Worm (Caenorhabditis elegans): ENCODE results near the gene C33G8.2.

- no peak for TF ChIP-seq ztf-23 (GFP tag; IDR thresholded peaks at IDR 0.05)
- no peak for TF ChIP-seq med-1 (GFP tag; optimal IDR thresholded peaks at IDR 0.05; ENCODE audit: insufficient read depth)
- no peak for TF ChIP-seq T22C8.4 (GFP tag; IDR thresholded peaks at IDR 0.05)
- no peak for TF ChIP-seq cog-1 (tag; optimal IDR thresholded peaks at IDR 0.05)
- no peak for TF ChIP-seq flt-1 (GFP tag; IDR thresholded peaks at IDR 0.05)
- TF ChIP-seq klf-2 (GFP tag; conservative IDR thresholded peaks at IDR 0.05), result no peak
- TF ChIP-seq ztf-29 (GFP tag; IDR thresholded peaks at IDR 0.05), result no peak
These were observed 7.5 kb downstream of the C33G8.2 start, which contains the start of gene srsx-32 for ce11 chrV:7017059-7017458.
